Worm (Caenorhabditis elegans) whole organism, L3 larva: ENCODE results near the gene idpa-2.
A peak's percentile ranks its signal among the peaks of the same experiment; 100 is the strongest.

Experiments used
- ZK546.5 ChIP-seq: sonication (generic microtip); optimal IDR thresholded peaks from 2 replicates; lab custom pipeline; 2017; ENCODE audit warnings: missing biosample characterization, missing genetic modification characterization
- aly-2 ChIP-seq: fragments of 150-350 bp; optimal IDR thresholded peaks from 2 replicates; lab custom pipeline; 2014; ENCODE audit warnings: missing biosample characterization, missing genetic modification characterization
- ama-1 ChIP-seq: fragments of 150-350 bp; optimal IDR thresholded peaks from 2 replicates; lab custom pipeline; 2018
- ceh-28 ChIP-seq: fragments of 150-350 bp; optimal IDR thresholded peaks from 2 replicates; lab custom pipeline; 2014; ENCODE audit warnings: missing biosample characterization, missing genetic modification reagents, missing genetic modification characterization
- ceh-82 ChIP-seq: fragments of 150-350 bp; optimal IDR thresholded peaks from 2 replicates; lab custom pipeline; 2014; ENCODE audit warnings: missing biosample characterization, missing genetic modification characterization
- ceh-9 ChIP-seq: sonication (generic microtip); optimal IDR thresholded peaks from 2 replicates; lab custom pipeline; 2018; ENCODE audit warnings: missing biosample characterization, missing genetic modification characterization
- egl-27 ChIP-seq: sonication (generic microtip); optimal IDR thresholded peaks from 4 replicates; lab custom pipeline; 2017; ENCODE audit warnings: missing biosample characterization, missing genetic modification reagents, missing genetic modification characterization
- egl-5 ChIP-seq: fragments of 150-350 bp; optimal IDR thresholded peaks from 2 replicates; lab custom pipeline; 2017; ENCODE audit warnings: missing biosample characterization, missing genetic modification reagents, missing genetic modification characterization, inconsistent platforms
- elt-1 ChIP-seq: fragments of 150-350 bp; optimal IDR thresholded peaks from 2 replicates; lab custom pipeline; 2014; ENCODE audit warnings: missing biosample characterization, missing genetic modification characterization
- elt-2 ChIP-seq: sonication (generic microtip); optimal IDR thresholded peaks from 2 replicates; lab custom pipeline; 2016; ENCODE audit warnings: missing genetic modification reagents, mild to moderate bottlenecking, missing genetic modification characterization, missing compliant biosample characterization
- eor-1 ChIP-seq, 2 experiments: fragments of 150-350 bp; optimal IDR thresholded peaks; 2 replicates each; lab custom pipeline; 2014 to 2018; ENCODE audit warnings: missing biosample characterization in 2 of 2, missing genetic modification characterization in 2 of 2
- fkh-10 ChIP-seq: sonication (generic microtip); optimal IDR thresholded peaks from 2 replicates; lab custom pipeline; 2017; ENCODE audit warnings: missing biosample characterization, missing genetic modification reagents, missing genetic modification characterization
- fkh-2 ChIP-seq: fragments of 150-350 bp; optimal IDR thresholded peaks from 2 replicates; lab custom pipeline; 2014; ENCODE audit warnings: missing biosample characterization, missing genetic modification reagents, missing genetic modification characterization
- fos-1 ChIP-seq: fragments of 150-350 bp; optimal IDR thresholded peaks from 2 replicates; lab custom pipeline; 2014; ENCODE audit warnings: missing biosample characterization, missing genetic modification characterization
- hmg-11 ChIP-seq: sonication (generic microtip); optimal IDR thresholded peaks from 2 replicates; lab custom pipeline; 2016; ENCODE audit warnings: missing genetic modification characterization, missing compliant biosample characterization
- jun-1 ChIP-seq: fragments of 150-350 bp; optimal IDR thresholded peaks from 2 replicates; lab custom pipeline; 2014; ENCODE audit warnings: missing biosample characterization, missing genetic modification reagents, missing genetic modification characterization
- lin-15B ChIP-seq: fragments of 150-350 bp; optimal IDR thresholded peaks from 2 replicates; lab custom pipeline; 2014; ENCODE audit warnings: missing biosample characterization, missing genetic modification characterization
- lin-39 ChIP-seq: fragments of 150-350 bp; optimal IDR thresholded peaks from 2 replicates; lab custom pipeline; 2018; ENCODE audit warnings: missing biosample characterization, missing genetic modification reagents, missing genetic modification characterization
- mml-1 ChIP-seq: fragments of 150-350 bp; sonication (generic microtip); optimal IDR thresholded peaks from 3 replicates; lab custom pipeline; 2014; ENCODE audit warnings: missing biosample characterization, missing genetic modification characterization
- nfya-1 ChIP-seq: sonication (generic microtip); optimal IDR thresholded peaks from 2 replicates; lab custom pipeline; 2017; ENCODE audit warnings: missing genetic modification characterization, mild to moderate bottlenecking, missing compliant biosample characterization, antibody characterized with exemption, moderate library complexity; ENCODE audit not compliant: insufficient read depth
- nhr-11 ChIP-seq: fragments of 150-350 bp; optimal IDR thresholded peaks from 2 replicates; lab custom pipeline; 2014; ENCODE audit warnings: missing biosample characterization, missing genetic modification characterization
- nhr-12 ChIP-seq: fragments of 150-350 bp; optimal IDR thresholded peaks from 2 replicates; lab custom pipeline; 2014; ENCODE audit warnings: missing biosample characterization, missing genetic modification characterization
- nhr-23 ChIP-seq: fragments of 150-350 bp; optimal IDR thresholded peaks from 2 replicates; lab custom pipeline; 2014; ENCODE audit warnings: missing biosample characterization, missing genetic modification reagents, missing genetic modification characterization
- nhr-237 ChIP-seq: fragments of 150-350 bp; optimal IDR thresholded peaks from 2 replicates; lab custom pipeline; 2014; ENCODE audit warnings: missing biosample characterization, missing genetic modification characterization
- nhr-25 ChIP-seq: sonication (generic microtip); optimal IDR thresholded peaks from 2 replicates; lab custom pipeline; 2017; ENCODE audit warnings: missing biosample characterization, missing genetic modification characterization
- nhr-28 ChIP-seq: fragments of 150-350 bp; optimal IDR thresholded peaks from 2 replicates; lab custom pipeline; 2014; ENCODE audit warnings: missing biosample characterization, missing genetic modification characterization
- nhr-43 ChIP-seq: sonication (generic microtip); optimal IDR thresholded peaks from 2 replicates; lab custom pipeline; 2016; ENCODE audit warnings: mild to moderate bottlenecking, missing genetic modification characterization, missing compliant biosample characterization; ENCODE audit not compliant: poor library complexity, severe bottlenecking
- nhr-67 ChIP-seq: fragments of 150-350 bp; optimal IDR thresholded peaks from 2 replicates; lab custom pipeline; 2014; ENCODE audit warnings: missing biosample characterization, missing genetic modification characterization
- nhr-76 ChIP-seq: fragments of 150-350 bp; sonication (generic microtip); optimal IDR thresholded peaks from 5 replicates; lab custom pipeline; 2014; ENCODE audit warnings: missing biosample characterization, missing genetic modification characterization
- pha-4 ChIP-seq: fragments of 150-350 bp; optimal IDR thresholded peaks from 2 replicates; lab custom pipeline; 2014; ENCODE audit warnings: missing biosample characterization, missing genetic modification reagents, missing genetic modification characterization
- pqm-1 ChIP-seq: fragments of 150-350 bp; optimal IDR thresholded peaks from 2 replicates; lab custom pipeline; 2017; ENCODE audit warnings: missing biosample characterization, missing genetic modification characterization, inconsistent platforms
- skn-1 ChIP-seq: fragments of 150-350 bp; optimal IDR thresholded peaks from 2 replicates; lab custom pipeline; 2014; ENCODE audit warnings: missing biosample characterization, missing genetic modification characterization
- snpc-4 ChIP-seq: fragments of 150-350 bp; optimal IDR thresholded peaks from 2 replicates; lab custom pipeline; 2014; ENCODE audit warnings: missing biosample characterization, missing genetic modification characterization
- tbx-2 ChIP-seq: sonication (generic microtip); optimal IDR thresholded peaks from 2 replicates; lab custom pipeline; 2016; ENCODE audit warnings: mild to moderate bottlenecking, missing genetic modification characterization, missing compliant biosample characterization
- unc-39 ChIP-seq: sonication (generic microtip); optimal IDR thresholded peaks from 4 replicates; lab custom pipeline; 2017; ENCODE audit warnings: missing biosample characterization, missing genetic modification characterization
- unc-62 ChIP-seq: fragments of 150-350 bp; sonication (generic microtip); optimal IDR thresholded peaks from 4 replicates; lab custom pipeline; 2014; ENCODE audit warnings: missing biosample characterization, missing genetic modification reagents, missing genetic modification characterization
- ztf-11 ChIP-seq: fragments of 150-350 bp; optimal IDR thresholded peaks from 2 replicates; lab custom pipeline; 2014; ENCODE audit warnings: missing biosample characterization, missing genetic modification characterization
- ztf-4 ChIP-seq: fragments of 150-350 bp; optimal IDR thresholded peaks from 2 replicates; lab custom pipeline; 2014; ENCODE audit warnings: missing biosample characterization, missing genetic modification characterization

Gene idpa-2

ce11 chrII:8813659-8814058, 21.1 kb upstream of the idpa-2 start (continued):
- no peak for TF ChIP-seq snpc-4 (tag; lab: Kevin White, UChicago)
- no peak for TF ChIP-seq ztf-4 (tag; lab: Kevin White, UChicago)
- no peak for TF ChIP-seq ama-1 (lab: Kevin White, UChicago)
- TF ChIP-seq elt-1 (tag; lab: Kevin White, UChicago), result peak; percentile 55
- TF ChIP-seq egl-5 (tag; lab: Kevin White, UChicago), result no peak
- TF ChIP-seq aly-2 (tag; lab: Kevin White, UChicago), result no peak
- TF ChIP-seq jun-1, result peak; percentile 61
- no peak for TF ChIP-seq ceh-9 (tag; lab: Kevin White, UChicago)
- TF ChIP-seq nhr-11, result peak; percentile 30
- TF ChIP-seq nhr-76 (tag; lab: Kevin White, UChicago), result peak; percentile 30

ce11 chrII:8812346-8812745, 19.8 kb upstream of the idpa-2 start:
- TF ChIP-seq nhr-237 (no peak), mml-1 (tag; lab: Kevin White, UChicago) (no peak), tbx-2 (no peak), fkh-2 (tag; lab: Kevin White, UChicago) (no peak), ZK546.5 (no peak), nhr-23 (no peak), unc-62 (GFP tag; lab: Kevin White, UChicago) (no peak)
- TF ChIP-seq, all 47 proteins: peak for 0

- TF ChIP-seq lin-15B (tag; lab: Kevin White, UChicago) (no peak), ama-1 (lab: Kevin White, UChicago) (peak; percentile 91), nhr-25 (tag; lab: Kevin White, UChicago) (peak; percentile 3), nhr-43 (peak; percentile 9), lin-39 (peak; percentile 23)
Measured at ce11 chrII:8811825-8812224, 19.3 kb upstream of the idpa-2 start.

ce11 chrII:8810679-8811413, 18.3 kb upstream of the idpa-2 start, which contains the start of the genes F46C5.9 and rer-1:
TSS of gene F46C5.9 (minus strand) at chrII:8810729.
TSS of gene rer-1 (plus strand) at chrII:8811370.
- no peak for TF ChIP-seq pqm-1 (tag; lab: Kevin White, UChicago)
- TF ChIP-seq fkh-10 (GFP tag; lab: Kevin White, UChicago), result no peak
- TF ChIP-seq ztf-4 (tag; lab: Kevin White, UChicago), result no peak
- TF ChIP-seq pha-4 (tag; lab: Kevin White, UChicago), result peak; percentile 66
- no peak for TF ChIP-seq fkh-2 (tag; lab: Kevin White, UChicago)
- TF ChIP-seq fos-1 (tag; lab: Kevin White, UChicago), result no peak
- no peak for TF ChIP-seq nhr-28 (tag; lab: Kevin White, UChicago)
- TF ChIP-seq eor-1 (tag; optimal IDR thresholded peaks at IDR 0.05; lab: Kevin White, UChicago), result no peak
- TF ChIP-seq nhr-76 (tag; lab: Kevin White, UChicago), result no peak
- TF ChIP-seq nhr-23, result peak; percentile 7
- TF ChIP-seq ceh-9 (tag; lab: Kevin White, UChicago), result no peak
- TF ChIP-seq nhr-11, result no peak
- TF ChIP-seq ztf-11 (tag; lab: Kevin White, UChicago), result no peak
- no peak for TF ChIP-seq unc-39
- no peak for TF ChIP-seq nhr-43
- TF ChIP-seq nfya-1 (tag; lab: Kevin White, UChicago), result no peak
- no peak for TF ChIP-seq nhr-25 (tag; lab: Kevin White, UChicago)

- TF ChIP-seq ceh-28 (no peak), elt-2 (tag; lab: Kevin White, UChicago) (no peak), nfya-1 (tag; lab: Kevin White, UChicago) (no peak), lin-15B (tag; lab: Kevin White, UChicago) (no peak), ztf-4 (tag; lab: Kevin White, UChicago) (no peak), nhr-237 (no peak), ceh-82 (tag; lab: Kevin White, UChicago) (no peak), fos-1 (tag; lab: Kevin White, UChicago) (no peak), nhr-12 (tag; lab: Kevin White, UChicago) (no peak), egl-27 (tag; lab: Kevin White, UChicago) (no peak), skn-1 (tag; lab: Kevin White, UChicago) (no peak), hmg-11 (tag; lab: Kevin White, UChicago) (no peak), pqm-1 (tag; lab: Kevin White, UChicago) (no peak), nhr-28 (tag; lab: Kevin White, UChicago) (no peak), ceh-9 (tag; lab: Kevin White, UChicago) (no peak), nhr-67 (tag; lab: Kevin White, UChicago) (no peak), lin-39 (no peak), tbx-2 (no peak), unc-62 (GFP tag; lab: Kevin White, UChicago) (no peak), ama-1 (lab: Kevin White, UChicago) (no peak)
- TF ChIP-seq, all 47 proteins: peak for 0
Measured at ce11 chrII:8808482-8808881, 15.9 kb upstream of the idpa-2 start, which contains the start of gene F07H5.10. TSS of gene F07H5.10 (minus strand) at chrII:8808582.
